Fruit fly (Drosophila melanogaster) whole organism, prepupa: ENCODE data around the gene Sps2.
A peak's percentile ranks its signal among the peaks of the same experiment; 100 is the strongest.

Source experiments
- Blimp-1 ChIP-seq: fragments of 200-800 bp; sonication (Bioruptor generic); optimal IDR thresholded peaks from 3 replicates; lab custom pipeline; 2017; ENCODE audit warnings: missing biosample characterization, missing genetic modification characterization, mild to moderate bottlenecking, moderate library complexity, missing genetic modification reagents
- CG4318 ChIP-seq: fragments of 200-800 bp; sonication (Bioruptor generic); optimal IDR thresholded peaks from 3 replicates; lab custom pipeline; 2017; ENCODE audit warnings: missing biosample characterization, mild to moderate bottlenecking, missing genetic modification characterization
- CG6276 ChIP-seq: fragments of 200-800 bp; sonication (Bioruptor generic); optimal IDR thresholded peaks from 2 replicates; lab custom pipeline; 2017; ENCODE audit warnings: missing biosample characterization, mild to moderate bottlenecking, missing genetic modification characterization
- Hr38 ChIP-seq: sonication (Bioruptor generic); optimal IDR thresholded peaks from 2 replicates; lab custom pipeline; 2016; ENCODE audit warnings: missing biosample characterization, missing genetic modification characterization
- OdsH ChIP-seq: fragments of 200-800 bp; sonication (Bioruptor generic); optimal IDR thresholded peaks from 3 replicates; lab custom pipeline; 2016; ENCODE audit warnings: missing biosample characterization, missing genetic modification characterization
- Sox102F ChIP-seq: fragments of 200-800 bp; sonication (Bioruptor generic); optimal IDR thresholded peaks from 2 replicates; lab custom pipeline; 2016; ENCODE audit warnings: missing biosample characterization, mild to moderate bottlenecking, missing genetic modification characterization
- Sox14 ChIP-seq: fragments of 200-800 bp; sonication (Bioruptor generic); optimal IDR thresholded peaks from 3 replicates; lab custom pipeline; 2016; ENCODE audit warnings: missing biosample characterization, missing genetic modification characterization
- fkh ChIP-seq: fragments of 200-800 bp; sonication (Bioruptor generic); optimal IDR thresholded peaks from 3 replicates; lab custom pipeline; 2017; ENCODE audit warnings: missing biosample characterization, mild to moderate bottlenecking, missing genetic modification characterization, moderate library complexity
- lz ChIP-seq: fragments of 200-800 bp; sonication (Bioruptor generic); optimal IDR thresholded peaks from 3 replicates; lab custom pipeline; 2016; ENCODE audit warnings: missing biosample characterization, missing genetic modification characterization

- no peak for TF ChIP-seq OdsH (GFP tag; lab: Kevin White, UChicago)
- no peak for TF ChIP-seq CG6276 (GFP tag; lab: Kevin White, UChicago)
- TF ChIP-seq Sox102F, result no peak
- no peak for TF ChIP-seq CG4318 (GFP tag; lab: Kevin White, UChicago)
- TF ChIP-seq Hr38, result no peak
- TF ChIP-seq Sox14 (GFP tag; lab: Kevin White, UChicago), result peak; percentile 34
- no peak for TF ChIP-seq Blimp-1 (GFP tag; lab: Kevin White, UChicago)
- no peak for TF ChIP-seq lz (GFP tag; lab: Kevin White, UChicago)
- no peak for TF ChIP-seq fkh (GFP tag; lab: Kevin White, UChicago)
Observed at dm6 chr2L:10303786-10304185, 38.6 kb upstream of the Sps2 start, which contains the start of gene nmd.
